Fruit fly (Drosophila melanogaster): ENCODE data around the gene cpo.

- TF ChIP-seq CG7045 (GFP tag; optimal IDR thresholded peaks at IDR 0.05) (no peak), ovo (GFP tag; optimal IDR thresholded peaks at IDR 0.05) (no peak)
These were observed 143.6 kb downstream of the cpo start for dm6 chr3R:18063168-18063792.

All from whole organism, adult.